2 worm cellular contexts compared by ENCODE assay signal in the genomic region with DNA sequence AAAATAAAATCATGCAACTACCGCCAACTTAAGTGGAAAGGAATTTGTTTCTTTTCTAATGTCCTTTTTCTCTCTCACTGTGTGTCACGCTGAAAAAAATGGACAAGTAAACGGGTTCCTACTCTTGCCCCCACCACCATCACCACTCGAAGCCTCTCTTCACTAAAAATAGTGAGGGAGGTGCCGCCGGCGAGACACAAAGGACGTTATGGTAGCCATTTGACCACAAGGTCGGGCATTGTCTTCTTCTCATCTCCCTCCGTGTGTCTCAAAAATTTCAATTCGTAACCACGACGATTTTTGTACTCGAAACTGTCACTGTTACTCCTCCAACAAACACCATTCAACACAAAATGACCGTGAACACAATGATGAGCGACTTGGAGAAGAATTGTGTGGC.
TF ChIP-seq lines count a peak whose summit lies in the region.

T22B7.22 (plus strand) TSS at position 354 of the 400 bp plus-strand sequence.

TF ChIP-seq in whole organism, L1 larva, 84 proteins besides CTCF, POLR2A, EP300 and RAD21 (continued from another document):
- no peak for TF ChIP-seq efl-3 (GFP tag; optimal IDR thresholded peaks at IDR 0.05; lab: Kevin White, UChicago)
- TF ChIP-seq fkh-10 (GFP tag; optimal IDR thresholded peaks at IDR 0.05; lab: Kevin White, UChicago) = no peak
- TF ChIP-seq efl-1 (optimal IDR thresholded peaks at IDR 0.05; lab: Kevin White, UChicago) = no peak
- TF ChIP-seq efl-1 (GFP tag; optimal IDR thresholded peaks at IDR 0.05 in 1 of 2; lab: Kevin White, UChicago) = no peak
- peak; percentile 14 for TF ChIP-seq irx-1 (tag; optimal IDR thresholded peaks at IDR 0.05; lab: Kevin White, UChicago)
- TF ChIP-seq jun-1 (tag; optimal IDR thresholded peaks at IDR 0.05; lab: Kevin White, UChicago) = no peak
- TF ChIP-seq skn-1 (tag; optimal IDR thresholded peaks at IDR 0.05; lab: Kevin White, UChicago) = no peak
- no peak for TF ChIP-seq nhr-76 (tag; optimal IDR thresholded peaks at IDR 0.05; lab: Kevin White, UChicago)
- TF ChIP-seq mep-1 (tag; optimal IDR thresholded peaks at IDR 0.05; lab: Kevin White, UChicago) = no peak
- TF ChIP-seq lsy-2 (tag; optimal IDR thresholded peaks at IDR 0.05; lab: Kevin White, UChicago) = peak in 1 of 2 experiments; percentile 29
- TF ChIP-seq lin-13 (GFP tag; optimal IDR thresholded peaks at IDR 0.05; lab: Kevin White, UChicago) = no peak
- TF ChIP-seq vab-15 (tag; optimal IDR thresholded peaks at IDR 0.05; lab: Kevin White, UChicago) = no peak
- peak; percentile 86 for TF ChIP-seq lin-14 (GFP tag; optimal IDR thresholded peaks at IDR 0.05; lab: Kevin White, UChicago)
- peak; percentile 18 for TF ChIP-seq ceh-8 (GFP tag; optimal IDR thresholded peaks at IDR 0.05; lab: Kevin White, UChicago)
- TF ChIP-seq blmp-1 (tag; optimal IDR thresholded peaks at IDR 0.05; lab: Kevin White, UChicago) = no peak
- peak; percentile 66 for TF ChIP-seq nhr-20 (tag; optimal IDR thresholded peaks at IDR 0.05; lab: Kevin White, UChicago)
- TF ChIP-seq mdl-1 (tag; optimal IDR thresholded peaks at IDR 0.05; lab: Kevin White, UChicago) = peak in 1 of 2 experiments; percentile 20
- no peak for TF ChIP-seq nhr-84 (tag; optimal IDR thresholded peaks at IDR 0.05; lab: Kevin White, UChicago)
- TF ChIP-seq unc-86 (tag; optimal IDR thresholded peaks at IDR 0.05; lab: Kevin White, UChicago) = no peak
- TF ChIP-seq ztf-4 (tag; optimal IDR thresholded peaks at IDR 0.05; lab: Kevin White, UChicago) = no peak
- no peak for TF ChIP-seq lin-39 (tag; optimal IDR thresholded peaks at IDR 0.05; lab: Kevin White, UChicago)
- TF ChIP-seq xbp-1 (tag; optimal IDR thresholded peaks at IDR 0.05; lab: Kevin White, UChicago) = no peak
- TF ChIP-seq tlp-1 (tag; optimal IDR thresholded peaks at IDR 0.05; lab: Kevin White, UChicago) = no peak
- TF ChIP-seq sox-4 (tag; optimal IDR thresholded peaks at IDR 0.05; lab: Kevin White, UChicago) = no peak
- no peak for TF ChIP-seq aly-2 (tag; optimal IDR thresholded peaks at IDR 0.05; lab: Kevin White, UChicago)
- TF ChIP-seq lir-3 (tag; optimal IDR thresholded peaks at IDR 0.05; lab: Kevin White, UChicago; ENCODE audit: poor library complexity) = no peak
- TF ChIP-seq ceh-90 (tag; optimal IDR thresholded peaks at IDR 0.05; lab: Kevin White, UChicago) = no peak
- TF ChIP-seq nhr-90 (tag; optimal IDR thresholded peaks at IDR 0.05; lab: Kevin White, UChicago; ENCODE audit: poor library complexity) = peak; percentile 20
- no peak for TF ChIP-seq nhr-12 (tag; optimal IDR thresholded peaks at IDR 0.05; lab: Kevin White, UChicago)
- no peak for TF ChIP-seq dpl-1 (GFP tag; optimal IDR thresholded peaks at IDR 0.05; lab: Kevin White, UChicago)
- no peak for TF ChIP-seq zip-4 (GFP tag; optimal IDR thresholded peaks at IDR 0.05; lab: Kevin White, UChicago)
- TF ChIP-seq nhr-47 (tag; optimal IDR thresholded peaks at IDR 0.05; lab: Kevin White, UChicago) = no peak
- TF ChIP-seq hlh-4 (tag; optimal IDR thresholded peaks at IDR 0.05; lab: Kevin White, UChicago) = no peak
- peak; percentile 44 for TF ChIP-seq nhr-71 (tag; optimal IDR thresholded peaks at IDR 0.05; lab: Kevin White, UChicago)
- no peak for TF ChIP-seq fkh-8 (tag; optimal IDR thresholded peaks at IDR 0.05; lab: Kevin White, UChicago)
- no peak for TF ChIP-seq lin-15B (tag; optimal IDR thresholded peaks at IDR 0.05; lab: Kevin White, UChicago)
- no peak for TF ChIP-seq C16A3.4 (tag; optimal IDR thresholded peaks at IDR 0.05; lab: Kevin White, UChicago)
- TF ChIP-seq ets-5 (GFP tag; IDR thresholded peaks at IDR 0.05; lab: Robert Waterston, UW) = no peak
- TF ChIP-seq Y116A8C.19 (tag; optimal IDR thresholded peaks at IDR 0.05; lab: Kevin White, UChicago; ENCODE audit: borderline replicate concordance) = no peak

TF ChIP-seq in whole organism, L2 larva, 48 proteins besides CTCF, POLR2A, EP300 and RAD21 (continued from another document):
- TF ChIP-seq zag-1 (tag; optimal IDR thresholded peaks at IDR 0.05; lab: Kevin White, UChicago) (no peak), nhr-11 (tag; optimal IDR thresholded peaks at IDR 0.05; lab: Kevin White, UChicago) (no peak), nhr-10 (tag; optimal IDR thresholded peaks at IDR 0.05; lab: Kevin White, UChicago) (no peak), snpc-4 (tag; optimal IDR thresholded peaks at IDR 0.05; lab: Kevin White, UChicago) (no peak), ZK546.5 (tag; optimal IDR thresholded peaks at IDR 0.05; lab: Kevin White, UChicago) (no peak), F13H6.1 (tag; optimal IDR thresholded peaks at IDR 0.05; lab: Kevin White, UChicago) (peak; percentile 42), fos-1 (tag; optimal IDR thresholded peaks at IDR 0.05; lab: Kevin White, UChicago) (peak; percentile 5), crh-2 (tag; optimal IDR thresholded peaks at IDR 0.05; lab: Kevin White, UChicago) (peak; percentile 10), nhr-129 (tag; optimal IDR thresholded peaks at IDR 0.05; lab: Kevin White, UChicago) (peak; percentile 40)
